Fruit fly (Drosophila melanogaster) Kc167 (cell line): Measurements from ENCODE around the gene CG3638.

Experiments used
- Myc ChIP-seq: fragments of >200 bp; optimal IDR thresholded peaks from 2 replicates; lab custom pipeline; 2017; ENCODE audit warnings: missing external identifiers
- Sin3A ChIP-seq: fragments of >200 bp; optimal IDR thresholded peaks from 2 replicates; lab custom pipeline; 2018; ENCODE audit warnings: missing external identifiers
- h ChIP-seq: fragments of >200 bp; optimal IDR thresholded peaks from 3 replicates; lab custom pipeline; 2018; ENCODE audit warnings: missing external identifiers
- insv ChIP-seq: fragments of >200 bp; optimal IDR thresholded peaks from 3 replicates; lab custom pipeline; 2018; ENCODE audit warnings: missing external identifiers
- psq ChIP-seq: fragments of >200 bp; optimal IDR thresholded peaks from 2 replicates; lab custom pipeline; 2017; ENCODE audit warnings: missing external identifiers
- ttk ChIP-seq: sonication (Bioruptor generic); optimal IDR thresholded peaks from 2 replicates; lab custom pipeline; 2017; ENCODE audit warnings: missing external identifiers

DNA sequence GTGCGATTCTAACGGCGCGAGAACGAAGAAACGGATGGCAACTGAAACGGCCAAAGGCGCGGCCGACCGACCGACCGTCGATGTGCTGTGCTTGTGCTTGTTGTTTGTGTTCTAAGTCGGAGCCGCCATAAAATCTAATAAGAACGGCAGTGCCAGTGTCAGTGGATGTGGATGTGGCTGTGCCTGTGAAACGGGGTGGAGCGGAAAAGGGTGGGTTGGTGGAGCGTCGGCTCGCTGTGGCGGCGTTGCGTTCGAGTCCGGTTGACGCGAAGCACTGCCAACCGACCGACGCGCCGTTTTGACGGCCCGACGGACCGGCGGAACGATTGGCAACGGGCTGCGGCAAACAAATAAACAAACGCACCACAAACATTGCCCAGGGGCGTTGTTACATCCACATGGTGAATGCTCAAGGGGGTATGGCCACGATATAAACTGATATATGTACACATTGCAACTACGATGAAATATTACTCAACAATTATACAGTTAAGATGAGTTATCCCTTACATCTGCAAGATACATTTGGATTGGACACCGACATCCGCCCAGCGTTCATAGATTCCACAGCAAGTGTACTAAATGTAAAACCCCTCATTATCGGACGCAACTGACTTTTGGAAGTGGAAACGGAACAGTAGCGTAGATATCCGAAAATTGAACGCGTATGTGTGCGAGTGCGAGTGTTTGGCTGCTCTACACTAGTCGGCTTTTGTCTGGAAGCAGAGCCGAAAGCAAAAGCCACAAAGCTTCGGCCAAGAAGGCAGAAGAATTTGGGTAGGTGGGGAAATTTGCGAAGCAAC lies 38.7 kb upstream of the CG3638 start, which contains the start of gene Atf3:
- TF ChIP-seq ttk (lab: Kevin White, UChicago) (no peak), h (lab: Kevin White, UChicago) (no peak), psq (lab: Kevin White, UChicago) (no peak), Sin3A (lab: Kevin White, UChicago) (no peak), insv (no peak), Myc (lab: Kevin White, UChicago) (no peak)
